Worm (Caenorhabditis elegans) whole organism, L4/young adult: ENCODE data around the gene F27C8.3.

Source experiments
- W03F9.2 ChIP-seq: fragments of 150-350 bp; optimal IDR thresholded peaks from 2 replicates; lab custom pipeline; 2014; ENCODE audit warnings: missing biosample characterization, missing genetic modification characterization
- dao-5 ChIP-seq: sonication (generic microtip); optimal IDR thresholded peaks from 2 replicates; lab custom pipeline; 2016; ENCODE audit warnings: missing genotype, missing genetic modification characterization, moderate library complexity, missing compliant biosample characterization
- him-1 ChIP-seq: sonication (generic microtip); optimal IDR thresholded peaks from 2 replicates; lab custom pipeline; 2016; ENCODE audit warnings: missing genotype, missing genetic modification reagents, missing genetic modification characterization, missing compliant biosample characterization

The F27C8.3 gene

DNA sequence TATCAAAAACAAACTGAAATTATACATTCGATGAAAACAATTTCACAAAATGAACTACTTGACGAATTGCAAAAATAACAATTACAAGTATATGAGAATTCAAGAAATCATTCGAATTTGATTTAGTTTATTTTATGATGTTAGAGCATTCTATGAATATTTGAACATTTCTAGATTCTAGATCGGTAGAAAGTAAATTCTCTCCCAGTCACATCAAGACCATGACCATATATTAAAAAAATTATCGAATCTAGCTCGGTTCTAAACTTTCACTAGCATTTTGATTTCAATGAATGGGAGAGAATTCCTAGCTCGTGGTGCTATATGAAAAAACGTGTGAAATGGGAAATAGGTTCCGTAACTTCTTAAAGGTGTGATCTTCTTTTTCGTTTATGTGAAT is 11.3 kb downstream of the F27C8.3 start:
- TF ChIP-seq him-1 (tag; lab: Kevin White, UChicago) (no peak), W03F9.2 (tag; lab: Kevin White, UChicago) (no peak)

DNA sequence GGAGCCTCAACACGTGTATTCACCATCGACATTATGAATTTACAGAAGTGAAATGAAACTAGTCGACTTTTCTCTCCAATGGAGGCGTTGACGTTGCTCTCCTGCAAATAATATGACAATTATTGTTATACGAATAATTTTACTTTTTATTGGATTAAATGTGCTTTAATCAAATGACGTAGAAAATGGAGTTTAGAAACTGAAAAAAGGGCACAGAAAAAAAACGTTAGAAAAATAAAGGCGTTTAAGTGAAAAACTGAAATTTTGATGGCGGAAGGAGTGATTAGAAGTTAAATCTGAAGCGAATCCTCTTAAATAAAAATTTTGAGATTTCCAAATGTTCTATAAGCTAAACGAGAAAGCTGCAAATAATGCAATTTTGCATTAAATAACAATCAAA is 15.7 kb downstream of the F27C8.3 start, which contains the start of gene npr-2:
npr-2 (minus strand) TSS at position 101 of the 400 bp plus-strand sequence.
- TF ChIP-seq him-1 (tag; lab: Kevin White, UChicago) (no peak), dao-5 (tag; lab: Kevin White, UChicago) (no peak), W03F9.2 (tag; lab: Kevin White, UChicago) (no peak)

DNA sequence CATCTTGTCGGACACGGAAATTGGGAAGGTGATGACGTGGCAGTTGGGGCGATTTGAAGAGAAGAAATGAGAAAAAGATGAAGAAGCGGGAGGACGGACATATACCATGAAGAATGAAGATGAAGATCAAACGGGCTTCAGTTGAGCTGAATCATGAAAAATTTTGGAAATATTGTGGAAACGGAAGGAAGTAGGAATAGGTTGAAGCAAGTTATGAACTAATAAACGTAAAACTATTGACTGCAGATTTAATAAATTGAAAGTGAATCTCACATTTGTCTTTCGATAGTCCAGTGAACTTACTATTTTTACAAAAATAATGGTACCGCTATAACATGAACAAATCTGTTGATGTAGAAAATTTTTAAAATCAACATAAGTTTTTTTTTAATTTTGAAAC is 29.2 kb downstream of the F27C8.3 start, which contains the start of gene lron-14:
lron-14 (minus strand) TSS at position 101 of the 400 bp plus-strand sequence.
- no peak for TF ChIP-seq him-1 (tag; lab: Kevin White, UChicago)
- no peak for TF ChIP-seq W03F9.2 (tag; lab: Kevin White, UChicago)
- TF ChIP-seq dao-5 (tag; lab: Kevin White, UChicago), result no peak

DNA sequence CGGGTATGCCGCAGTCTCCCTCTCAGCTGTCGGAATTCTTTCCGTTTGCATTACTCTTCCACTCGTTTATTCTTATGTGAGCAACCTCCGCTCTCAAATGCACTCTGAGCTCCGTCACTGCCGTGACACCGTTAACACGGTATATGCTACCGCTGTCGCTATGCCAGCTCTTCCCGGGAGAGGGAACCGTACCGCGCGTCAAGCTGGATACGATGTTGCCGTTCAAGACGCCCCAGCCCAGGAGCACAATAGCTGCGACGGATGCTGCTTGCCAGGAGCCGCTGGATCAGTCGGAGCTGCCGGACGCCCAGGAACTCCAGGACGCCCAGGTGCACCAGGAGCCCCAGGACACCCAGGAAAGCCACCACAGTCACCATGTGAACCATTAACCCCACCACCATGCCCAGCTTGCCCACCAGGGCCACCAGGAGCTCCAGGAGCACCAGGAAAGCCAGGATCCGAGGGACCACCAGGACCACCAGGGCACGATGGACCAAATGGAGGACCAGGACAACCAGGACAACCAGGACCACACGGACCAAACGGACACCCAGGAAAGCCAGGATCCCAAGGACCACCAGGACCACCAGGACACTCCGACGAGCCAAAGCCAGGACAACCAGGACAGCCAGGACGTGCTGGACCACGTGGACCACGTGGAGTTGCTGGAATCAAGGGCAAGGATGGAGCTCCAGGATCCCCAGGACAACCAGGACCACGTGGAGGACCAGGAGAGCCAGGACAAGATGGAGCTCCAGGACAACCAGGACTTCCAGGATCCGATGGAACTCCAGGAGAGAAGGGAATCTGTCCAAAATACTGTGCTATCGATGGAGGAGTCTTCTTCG is 31.9 kb downstream of the F27C8.3 start:
- TF ChIP-seq him-1 (tag; lab: Kevin White, UChicago) (no peak), W03F9.2 (tag; lab: Kevin White, UChicago) (no peak), dao-5 (tag; lab: Kevin White, UChicago) (no peak)

DNA sequence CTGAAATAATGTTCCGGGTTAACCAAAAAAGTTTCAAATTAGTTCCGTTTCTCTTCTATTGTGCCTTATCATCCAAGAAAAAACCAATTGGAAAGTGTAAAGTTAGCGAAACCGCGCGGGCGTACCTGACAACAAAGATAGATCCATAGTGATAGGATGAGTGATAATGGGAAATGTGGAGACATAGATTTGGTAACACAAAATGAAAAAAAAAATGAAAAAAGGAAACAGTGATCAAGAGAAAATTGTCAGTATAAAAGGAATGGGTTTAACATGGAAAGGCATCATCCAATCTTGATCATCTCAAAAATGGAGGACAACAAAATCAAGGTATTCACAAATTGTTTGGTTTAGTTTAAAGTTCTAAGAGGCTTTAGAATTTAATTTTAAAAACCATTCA is 32.6 kb downstream of the F27C8.3 start, which contains the start of gene col-122:
col-122 (plus strand) TSS at position 301 of the 400 bp plus-strand sequence.
- TF ChIP-seq dao-5 (tag; lab: Kevin White, UChicago) (no peak), him-1 (tag; lab: Kevin White, UChicago) (no peak), W03F9.2 (tag; lab: Kevin White, UChicago) (no peak)

DNA sequence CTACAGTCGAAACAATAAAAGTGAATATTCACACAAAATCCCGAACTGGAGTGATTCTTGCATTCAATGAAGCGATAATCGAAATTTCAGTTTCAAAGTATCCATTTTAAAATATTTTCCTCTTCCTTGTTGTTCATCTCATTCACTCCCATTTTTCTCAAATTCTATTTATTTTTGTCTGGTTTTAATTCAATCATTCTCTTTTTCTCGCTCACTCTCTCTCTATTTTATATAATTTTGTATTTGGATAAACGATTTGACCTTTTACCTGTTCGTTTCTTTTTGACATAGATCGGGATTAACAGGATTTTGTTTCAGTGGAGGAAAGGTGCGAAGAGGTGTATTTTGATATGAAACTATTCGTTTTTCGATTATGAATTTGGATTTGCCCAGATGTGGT is 49.7 kb downstream of the F27C8.3 start, which contains the start of gene T05A1.5:
T05A1.5 (plus strand) TSS at position 301 of the 400 bp plus-strand sequence.
- TF ChIP-seq W03F9.2 (tag; lab: Kevin White, UChicago) (no peak), him-1 (tag; lab: Kevin White, UChicago) (no peak), dao-5 (tag; lab: Kevin White, UChicago) (no peak)
